Fruit fly (Drosophila melanogaster): ENCODE results near the gene CG15443.

The CG15443 gene

dm6 chr2L:4444457-4444856 lies 18.8 kb downstream of the CG15443 start, which contains the start of the genes morgue and Elp3 (continued):
- TF ChIP-seq CG6654 (GFP tag; optimal IDR thresholded peaks at IDR 0.05) = no peak
- TF ChIP-seq CHES-1-like (GFP tag; optimal IDR thresholded peaks at IDR 0.05) = peak; percentile 31
- TF ChIP-seq Mrtf (GFP tag; IDR thresholded peaks at IDR 0.05) = no peak
- peak in 1 of 2 experiments; percentile 30 for TF ChIP-seq Pdp1 (GFP tag; optimal IDR thresholded peaks at IDR 0.05)
- no peak for TF ChIP-seq CG10209 (GFP tag; optimal IDR thresholded peaks at IDR 0.05)
- TF ChIP-seq CG11560 (tag; IDR thresholded peaks at IDR 0.05) = peak; percentile 60; the same call in 1 of the 3 replicates
- peak in 1 of 3 experiments; percentile 23 for TF ChIP-seq Stat92E (GFP tag; optimal IDR thresholded peaks at IDR 0.05)
- TF ChIP-seq hkb (optimal IDR thresholded peaks at IDR 0.05) = no peak
- TF ChIP-seq hkb (GFP tag; IDR thresholded peaks at IDR 0.05) = 0 out of 2 replicates have a peak, but pooled peaks have one; percentile 22
- TF ChIP-seq pho (GFP tag; optimal IDR thresholded peaks at IDR 0.05) = no peak
- peak; percentile 25 for TF ChIP-seq CG30020 (tag; optimal IDR thresholded peaks at IDR 0.05)
- peak; percentile 89 for TF ChIP-seq dm (GFP tag; optimal IDR thresholded peaks at IDR 0.05)
- TF ChIP-seq CG12071 (GFP tag; optimal IDR thresholded peaks at IDR 0.05) = no peak
- peak; percentile 39; the same call in 1 of the 2 replicates for TF ChIP-seq E2f2 (GFP tag; IDR thresholded peaks at IDR 0.05)
- TF ChIP-seq Elba2 (GFP tag; optimal IDR thresholded peaks at IDR 0.05) = peak; percentile 56
- TF ChIP-seq gfzf (GFP tag; optimal IDR thresholded peaks at IDR 0.05) = peak; percentile 81
- peak; percentile 82 for TF ChIP-seq ato (GFP tag; IDR thresholded peaks at IDR 0.05; ENCODE audit: partially characterized antibody)
- TF ChIP-seq CG34224 (GFP tag; IDR thresholded peaks at IDR 0.05; ENCODE audit: partially characterized antibody) = peak; percentile 78
- TF ChIP-seq Ptx1 (GFP tag; IDR thresholded peaks at IDR 0.05) = no peak
- peak; percentile 68; the same call in 1 of the 2 replicates for TF ChIP-seq amos (GFP tag; IDR thresholded peaks at IDR 0.05; ENCODE audit: partially characterized antibody)
- TF ChIP-seq B-H2 (GFP tag; optimal IDR thresholded peaks at IDR 0.05) = peak; percentile 6
- TF ChIP-seq CG3995 (GFP tag; optimal IDR thresholded peaks at IDR 0.05) = no peak
- TF ChIP-seq CkIIα-i1 (GFP tag; IDR thresholded peaks at IDR 0.05) = no peak

DNA sequence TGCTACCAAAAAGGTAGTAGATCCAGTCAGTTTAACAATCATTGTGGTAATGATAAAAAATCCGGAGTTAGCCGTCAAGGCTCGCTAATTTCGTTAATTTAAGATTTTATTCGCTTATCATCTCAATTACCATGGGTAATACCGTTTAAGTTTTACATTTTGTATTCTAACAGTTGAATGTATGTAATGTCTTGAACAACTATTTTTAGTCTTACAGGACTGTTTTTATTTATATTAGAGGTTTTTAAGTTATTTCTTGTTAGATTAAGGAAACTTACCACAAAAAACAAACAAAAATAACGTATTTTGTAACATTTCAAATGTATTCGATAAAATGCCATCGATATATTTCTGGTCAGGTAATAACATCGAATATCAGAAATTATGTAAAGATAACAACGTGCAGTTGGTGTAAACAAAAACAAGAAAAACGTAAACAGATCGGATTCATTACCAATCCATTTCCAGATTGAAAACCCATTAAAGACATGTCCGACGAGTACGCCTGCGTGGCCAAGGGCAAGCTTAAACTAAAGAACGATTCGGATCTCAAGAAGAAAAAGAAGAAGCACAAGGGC lies 21.1 kb downstream of the CG15443 start, which contains the start of the genes Sfp24F and CG15432:
TSS of gene Sfp24F (minus strand) at position 51 of the 578 bp plus-strand sequence.
TSS of gene CG15432 (plus strand) at position 311 of the 578 bp plus-strand sequence.
- TF ChIP-seq trem (tag; optimal IDR thresholded peaks at IDR 0.05) = peak; percentile 43
- TF ChIP-seq CG12659 (GFP tag; optimal IDR thresholded peaks at IDR 0.05) = peak; percentile 8
- 0 out of 3 replicates have a peak, but pooled peaks have one; percentile 34 for TF ChIP-seq Doc3 (GFP tag; IDR thresholded peaks at IDR 0.05; ENCODE audit: partially characterized antibody)
- TF ChIP-seq vnd (GFP tag; IDR thresholded peaks at IDR 0.05; ENCODE audit: partially characterized antibody) = 0 out of 3 replicates have a peak, but pooled peaks have one; percentile 29
- no peak for TF ChIP-seq CG7839 (tag; optimal IDR thresholded peaks at IDR 0.05)
- TF ChIP-seq HLH4C (GFP tag; IDR thresholded peaks at IDR 0.05; ENCODE audit: partially characterized antibody) = peak; percentile 73
- peak; percentile 59 for TF ChIP-seq Bgb (GFP tag; IDR thresholded peaks at IDR 0.05; ENCODE audit: partially characterized antibody)
- TF ChIP-seq hbn (GFP tag; IDR thresholded peaks at IDR 0.05; ENCODE audit: partially characterized antibody) = peak; percentile 46
- no peak for TF ChIP-seq h (optimal IDR thresholded peaks at IDR 0.05)
- TF ChIP-seq Asciz (GFP tag; optimal IDR thresholded peaks at IDR 0.05) = no peak
- no peak for TF ChIP-seq Meics (GFP tag; optimal IDR thresholded peaks at IDR 0.05)
- no peak for TF ChIP-seq abd-A (tag; optimal IDR thresholded peaks at IDR 0.05)
- TF ChIP-seq MTF-1 (GFP tag; optimal IDR thresholded peaks at IDR 0.05; ENCODE audit: borderline replicate concordance) = no peak
- TF ChIP-seq nom (GFP tag; optimal IDR thresholded peaks at IDR 0.05) = no peak
- TF ChIP-seq MESR4 (GFP tag; optimal IDR thresholded peaks at IDR 0.05) = peak; percentile 30
- TF ChIP-seq CG6791 (GFP tag; IDR thresholded peaks at IDR 0.05; ENCODE audit: partially characterized antibody) = peak; percentile 61; the same call in 1 of the 3 replicates
- TF ChIP-seq crc (GFP tag; optimal IDR thresholded peaks at IDR 0.05) = no peak
- peak; percentile 5 for TF ChIP-seq CHES-1-like (GFP tag; optimal IDR thresholded peaks at IDR 0.05)
- TF ChIP-seq CG11560 (tag; IDR thresholded peaks at IDR 0.05) = peak; percentile 98
- peak; percentile 55; the same call in 1 of the 2 replicates for TF ChIP-seq amos (GFP tag; IDR thresholded peaks at IDR 0.05; ENCODE audit: partially characterized antibody)
- TF ChIP-seq CG9437 (GFP tag; optimal IDR thresholded peaks at IDR 0.05) = peak; percentile 94
- TF ChIP-seq slp2 (GFP tag; optimal IDR thresholded peaks at IDR 0.05) = peak; percentile 27
- TF ChIP-seq CG18764 (GFP tag; optimal IDR thresholded peaks at IDR 0.05) = no peak
- TF ChIP-seq MBD-R2 (GFP tag; IDR thresholded peaks at IDR 0.05) = peak; percentile 87
- 0 out of 2 replicates have a peak, but pooled peaks have one; percentile 11 for TF ChIP-seq ato (GFP tag; IDR thresholded peaks at IDR 0.05; ENCODE audit: partially characterized antibody)
- peak; percentile 8 for TF ChIP-seq Ets97D (GFP tag; optimal IDR thresholded peaks at IDR 0.05)
- TF ChIP-seq CG34224 (GFP tag; IDR thresholded peaks at IDR 0.05; ENCODE audit: partially characterized antibody) = peak; percentile 63; the same call in 2 of the 3 replicates
- peak; percentile 41; the same call in 1 of the 2 replicates for TF ChIP-seq bbx (GFP tag; IDR thresholded peaks at IDR 0.05; ENCODE audit: partially characterized antibody)

Measured in whole organism, embryonic.